Fruit fly (Drosophila melanogaster): ENCODE measurements around the gene CG34165.

CG34165 gene

DNA sequence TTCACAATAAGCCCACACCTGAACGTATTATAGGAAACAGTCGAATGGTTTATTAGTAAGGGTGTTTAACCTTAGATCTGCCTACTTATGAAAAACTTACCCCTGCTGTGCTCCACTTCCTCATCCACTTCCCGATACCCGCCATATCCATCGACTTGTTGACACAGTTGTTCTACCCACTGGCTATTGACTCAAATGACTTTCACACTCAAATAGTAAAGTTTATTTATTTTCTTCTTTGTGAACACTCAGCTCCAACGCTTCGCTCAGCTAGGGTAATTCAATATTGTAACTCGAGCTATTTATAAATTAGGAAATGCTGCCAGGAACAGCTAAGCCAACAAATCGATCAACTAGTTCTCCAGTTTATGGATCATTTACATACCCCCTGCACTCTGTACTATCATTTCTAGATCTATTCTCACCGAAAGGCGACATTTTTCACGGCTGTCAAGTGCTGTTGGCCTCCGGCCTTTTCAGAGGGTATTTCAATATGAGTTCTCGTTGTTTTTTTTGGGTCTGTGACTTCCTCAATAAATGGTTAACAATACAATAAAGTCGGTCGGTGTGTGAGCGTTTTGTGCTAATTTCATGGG, 27.8 kb upstream of the CG34165 start (continued):
- TF ChIP-seq CG8765 (GFP tag; IDR thresholded peaks at IDR 0.05): no peak
- peak; percentile 59 for TF ChIP-seq CG30403 (GFP tag; optimal IDR thresholded peaks at IDR 0.05)
- peak; percentile 81 for TF ChIP-seq zfh2 (GFP tag; optimal IDR thresholded peaks at IDR 0.05)
- TF ChIP-seq CG3995 (GFP tag; optimal IDR thresholded peaks at IDR 0.05): peak; percentile 57
- peak; percentile 93 for TF ChIP-seq NK7.1 (GFP tag; optimal IDR thresholded peaks at IDR 0.05)
- no peak for TF ChIP-seq Aef1 (GFP tag; IDR thresholded peaks at IDR 0.05)
- peak; percentile 78 for TF ChIP-seq Six4 (GFP tag; optimal IDR thresholded peaks at IDR 0.05)
- TF ChIP-seq tup (GFP tag; optimal IDR thresholded peaks at IDR 0.05): peak; percentile 94
- peak; percentile 74 for TF ChIP-seq NFAT (GFP tag; IDR thresholded peaks at IDR 0.05)
- peak; percentile 84 for TF ChIP-seq onecut (GFP tag; IDR thresholded peaks at IDR 0.05)
- TF ChIP-seq Myb (GFP tag; optimal IDR thresholded peaks at IDR 0.05): peak; percentile 58
- peak; percentile 87 for TF ChIP-seq CG6854 (GFP tag; optimal IDR thresholded peaks at IDR 0.05)
- TF ChIP-seq MTF-1 (GFP tag; optimal IDR thresholded peaks at IDR 0.05; ENCODE audit: borderline replicate concordance): peak; percentile 94
- TF ChIP-seq sd (tag; optimal IDR thresholded peaks at IDR 0.05): peak; percentile 54
- peak; percentile 48; the same call in 1 of the 2 replicates for TF ChIP-seq CG43689 (GFP tag; IDR thresholded peaks at IDR 0.05)
- peak; percentile 68 for TF ChIP-seq sug (tag; optimal IDR thresholded peaks at IDR 0.05)
- peak; percentile 61 for TF ChIP-seq tgo (GFP tag; IDR thresholded peaks at IDR 0.05)
- peak; percentile 93 for TF ChIP-seq CG10209 (GFP tag; optimal IDR thresholded peaks at IDR 0.05)
- peak; percentile 92 for TF ChIP-seq CG2120 (GFP tag; optimal IDR thresholded peaks at IDR 0.05)
- TF ChIP-seq otp (GFP tag; IDR thresholded peaks at IDR 0.05): peak; percentile 88
- TF ChIP-seq Dad (GFP tag; optimal IDR thresholded peaks at IDR 0.05): peak; percentile 69
- peak; percentile 90 for TF ChIP-seq Meics (GFP tag; optimal IDR thresholded peaks at IDR 0.05)
- peak; percentile 90 for TF ChIP-seq CrebB (tag; optimal IDR thresholded peaks at IDR 0.05)
- no peak for TF ChIP-seq dan (GFP tag; IDR thresholded peaks at IDR 0.05)
- TF ChIP-seq Elba2 (GFP tag; optimal IDR thresholded peaks at IDR 0.05): no peak
- peak; percentile 82 for TF ChIP-seq Rfx (GFP tag; IDR thresholded peaks at IDR 0.05)
- TF ChIP-seq CG2678 (tag; optimal IDR thresholded peaks at IDR 0.05): peak; percentile 92
- peak; percentile 85 for TF ChIP-seq mirr (GFP tag; optimal IDR thresholded peaks at IDR 0.05)
- peak; percentile 91 for TF ChIP-seq CG12236 (GFP tag; optimal IDR thresholded peaks at IDR 0.05)
- peak; percentile 73 for TF ChIP-seq pfk (GFP tag; optimal IDR thresholded peaks at IDR 0.05)
- TF ChIP-seq CG4820 (GFP tag; optimal IDR thresholded peaks at IDR 0.05): peak; percentile 60
- TF ChIP-seq hth (optimal IDR thresholded peaks at IDR 0.05): no peak
- no peak for TF ChIP-seq Oaz (GFP tag; IDR thresholded peaks at IDR 0.05)
- no peak for TF ChIP-seq CG8388 (GFP tag; optimal IDR thresholded peaks at IDR 0.05)
- TF ChIP-seq CG42726 (GFP tag; IDR thresholded peaks at IDR 0.05; ENCODE audit: partially characterized antibody): no peak
- peak; percentile 96 for TF ChIP-seq nau (GFP tag; optimal IDR thresholded peaks at IDR 0.05)
- no peak for TF ChIP-seq jigr1 (GFP tag; IDR thresholded peaks at IDR 0.05)
- TF ChIP-seq CG3847 (GFP tag; IDR thresholded peaks at IDR 0.05): peak; percentile 40; the same call in 1 of the 2 replicates
- peak; percentile 69 for TF ChIP-seq kah (GFP tag; optimal IDR thresholded peaks at IDR 0.05)
- TF ChIP-seq grn (GFP tag; optimal IDR thresholded peaks at IDR 0.05): peak; percentile 92
- TF ChIP-seq Nf-YB (GFP tag; optimal IDR thresholded peaks at IDR 0.05): peak; percentile 40
- peak; percentile 63 for TF ChIP-seq HmgD (GFP tag; optimal IDR thresholded peaks at IDR 0.05)
- peak; percentile 64 for TF ChIP-seq tap (tag; optimal IDR thresholded peaks at IDR 0.05)
- no peak for TF ChIP-seq chinmo (GFP tag; IDR thresholded peaks at IDR 0.05; ENCODE audit: partially characterized antibody)
- no peak for TF ChIP-seq br (optimal IDR thresholded peaks at IDR 0.05)
- TF ChIP-seq Mad (GFP tag; optimal IDR thresholded peaks at IDR 0.05): peak; percentile 75
- TF ChIP-seq CG13894 (tag; optimal IDR thresholded peaks at IDR 0.05): peak; percentile 76
- peak; percentile 80 for TF ChIP-seq CG8089 (GFP tag; optimal IDR thresholded peaks at IDR 0.05)
- TF ChIP-seq CG11695 (GFP tag; IDR thresholded peaks at IDR 0.05): peak; percentile 84; the same call in 2 of the 3 replicates
- TF ChIP-seq CG33557 (GFP tag; optimal IDR thresholded peaks at IDR 0.05): peak; percentile 86
- TF ChIP-seq cg (GFP tag; optimal IDR thresholded peaks at IDR 0.05): no peak

Measured in whole organism, embryonic.